Fruit fly (Drosophila melanogaster) whole organism: Measurements from ENCODE around the gene GlyRS.

ENCODE experiments used
- EcR ChIP-seq, 2 experiments: fragments of >200 bp; optimal IDR thresholded peaks; 2 replicates each; lab custom pipeline; 2017; ENCODE audit warnings: missing biosample characterization in 2 of 2, missing genetic modification characterization in 2 of 2, missing genetic modification reagents in 2 of 2
- pan ChIP-seq: fragments of >200 bp; optimal IDR thresholded peaks from 2 replicates; lab custom pipeline; 2017
- psq ChIP-seq: fragments of >200 bp; optimal IDR thresholded peaks from 2 replicates; lab custom pipeline; 2017

- TF ChIP-seq EcR (GFP tag; optimal IDR thresholded peaks at IDR 0.05; lab: Kevin White, UChicago) (no peak), psq (lab: Kevin White, UChicago) (no peak), pan (lab: Kevin White, UChicago) (no peak)
Observed at dm6 chr3L:15097878-15098520, 3.1 kb downstream of the GlyRS start, which contains the start of gene Ctps.
